Fruit fly (Drosophila melanogaster): ENCODE measurements around the gene CG13315.

The CG13315 gene

dm6 chr3L:9128700-9129582, 32.3 kb downstream of the CG13315 start:
- peak; percentile 45 for TF ChIP-seq CG8159 (tag; optimal IDR thresholded peaks at IDR 0.05)
- TF ChIP-seq CG13204 (GFP tag; optimal IDR thresholded peaks at IDR 0.05) = peak; percentile 28
- no peak for TF ChIP-seq EcR (GFP tag; optimal IDR thresholded peaks at IDR 0.05)
- TF ChIP-seq CG14655 (GFP tag; optimal IDR thresholded peaks at IDR 0.05) = peak; percentile 59
- peak; percentile 3 for TF ChIP-seq CG15710 (tag; optimal IDR thresholded peaks at IDR 0.05)
- no peak for TF ChIP-seq gl (tag; optimal IDR thresholded peaks at IDR 0.05)
- TF ChIP-seq CG8301 (tag; optimal IDR thresholded peaks at IDR 0.05) = peak; percentile 65
- TF ChIP-seq Pif1B (GFP tag; optimal IDR thresholded peaks at IDR 0.05) = peak; percentile 17
- no peak for TF ChIP-seq rn (GFP tag; IDR thresholded peaks at IDR 0.05)
- no peak for TF ChIP-seq CG12605 (GFP tag; IDR thresholded peaks at IDR 0.05)
- peak; percentile 8 for TF ChIP-seq CG9948 (tag; optimal IDR thresholded peaks at IDR 0.05)

dm6 chr3L:9129583-9130146, 33.0 kb downstream of the CG13315 start:
- TF ChIP-seq rn (GFP tag; IDR thresholded peaks at IDR 0.05) (no peak), CG4496 (GFP tag; IDR thresholded peaks at IDR 0.05) (0 out of 3 replicates have a peak, but pooled peaks have one; percentile 54), fd96Ca (GFP tag; IDR thresholded peaks at IDR 0.05) (0 out of 3 replicates have a peak, but pooled peaks have one; percentile 47), CG13204 (GFP tag; optimal IDR thresholded peaks at IDR 0.05) (no peak), Pif1B (GFP tag; optimal IDR thresholded peaks at IDR 0.05) (no peak), CG10348 (GFP tag; IDR thresholded peaks at IDR 0.05) (no peak), CG8159 (tag; optimal IDR thresholded peaks at IDR 0.05) (no peak), CG14655 (GFP tag; optimal IDR thresholded peaks at IDR 0.05) (no peak)

- TF ChIP-seq Ets98B (GFP tag; IDR thresholded peaks at IDR 0.05) (peak; percentile 37; the same call in 1 of the 2 replicates), CG10348 (GFP tag; IDR thresholded peaks at IDR 0.05) (no peak), CG14655 (GFP tag; optimal IDR thresholded peaks at IDR 0.05) (no peak), EcR (GFP tag; optimal IDR thresholded peaks at IDR 0.05) (peak; percentile 65), D1 (tag; optimal IDR thresholded peaks at IDR 0.05) (no peak), CG12605 (GFP tag; IDR thresholded peaks at IDR 0.05) (peak; percentile 78), fd96Ca (GFP tag; IDR thresholded peaks at IDR 0.05) (no peak), CG4496 (GFP tag; IDR thresholded peaks at IDR 0.05) (no peak; the same call in 2 of the 3 replicates), Pif1A (GFP tag; optimal IDR thresholded peaks at IDR 0.05) (no peak), Pif1B (GFP tag; optimal IDR thresholded peaks at IDR 0.05) (no peak)
These were observed 37.7 kb downstream of the CG13315 start, which contains the start of the genes bol and Dhpr for dm6 chr3L:9134349-9134748. TSS of gene bol (minus strand) at chr3L:9134405. TSS of gene Dhpr (plus strand) at chr3L:9134560.

- no peak for TF ChIP-seq EcR (GFP tag; optimal IDR thresholded peaks at IDR 0.05)
- TF ChIP-seq Pif1B (GFP tag; optimal IDR thresholded peaks at IDR 0.05) = no peak
- TF ChIP-seq CG8301 (tag; optimal IDR thresholded peaks at IDR 0.05) = no peak
These were observed 39.1 kb downstream of the CG13315 start for dm6 chr3L:9135792-9136191.

dm6 chr3L:9136976-9137954, 40.6 kb downstream of the CG13315 start, which contains the start of the genes Use1 and nwk:
TSS of gene Use1 (minus strand) at chr3L:9137181.
TSS of gene nwk (plus strand) at chr3L:9137860.
- TF ChIP-seq CG15710 (tag; optimal IDR thresholded peaks at IDR 0.05) = no peak
- peak; percentile 67 for TF ChIP-seq D1 (tag; optimal IDR thresholded peaks at IDR 0.05)

dm6 chr3L:9139553-9139952, 42.9 kb downstream of the CG13315 start:
- TF ChIP-seq CG34367 (tag; optimal IDR thresholded peaks at IDR 0.05) = no peak
- no peak for TF ChIP-seq CG8159 (tag; optimal IDR thresholded peaks at IDR 0.05)
- TF ChIP-seq CG13204 (GFP tag; optimal IDR thresholded peaks at IDR 0.05) = no peak
- TF ChIP-seq CG8301 (tag; optimal IDR thresholded peaks at IDR 0.05) = no peak
- no peak for TF ChIP-seq gl (tag; optimal IDR thresholded peaks at IDR 0.05)
- TF ChIP-seq CG32121 (GFP tag; IDR thresholded peaks at IDR 0.05) = no peak
- no peak for TF ChIP-seq Pif1B (GFP tag; optimal IDR thresholded peaks at IDR 0.05)
- TF ChIP-seq D1 (tag; optimal IDR thresholded peaks at IDR 0.05) = no peak
- TF ChIP-seq EcR (GFP tag; optimal IDR thresholded peaks at IDR 0.05) = no peak
- no peak for TF ChIP-seq rn (GFP tag; IDR thresholded peaks at IDR 0.05)
- TF ChIP-seq CG17806 (tag; optimal IDR thresholded peaks at IDR 0.05) = no peak
- no peak for TF ChIP-seq CG4496 (GFP tag; IDR thresholded peaks at IDR 0.05)
- no peak for TF ChIP-seq Ets98B (GFP tag; IDR thresholded peaks at IDR 0.05)
- TF ChIP-seq CG14655 (GFP tag; optimal IDR thresholded peaks at IDR 0.05) = no peak
- no peak for TF ChIP-seq Snoo (tag; optimal IDR thresholded peaks at IDR 0.05)
- no peak for TF ChIP-seq CG15710 (tag; optimal IDR thresholded peaks at IDR 0.05)
- no peak for TF ChIP-seq Pif1A (GFP tag; optimal IDR thresholded peaks at IDR 0.05)
- no peak for TF ChIP-seq CG9948 (tag; optimal IDR thresholded peaks at IDR 0.05)

Measured in whole organism, pupa.